Fruit fly (Drosophila melanogaster) whole organism, prepupa: ENCODE measurements around the gene CG7201.
A peak's percentile ranks its signal among the peaks of the same experiment; 100 is the strongest.

Experiments
- Blimp-1 ChIP-seq: fragments of 200-800 bp; sonication (Bioruptor generic); optimal IDR thresholded peaks from 3 replicates; lab custom pipeline; 2017; ENCODE audit warnings: missing biosample characterization, missing genetic modification characterization, mild to moderate bottlenecking, moderate library complexity, missing genetic modification reagents
- CG11762 ChIP-seq: fragments of 200-800 bp; sonication (Bioruptor generic); optimal IDR thresholded peaks from 3 replicates; lab custom pipeline; 2016; ENCODE audit warnings: missing biosample characterization, missing genetic modification characterization; ENCODE audit not compliant: insufficient read depth
- CG11902 ChIP-seq: fragments of 200-800 bp; sonication (Bioruptor generic); optimal IDR thresholded peaks from 3 replicates; lab custom pipeline; 2016; ENCODE audit warnings: missing biosample characterization, missing genetic modification characterization
- CG15336 ChIP-seq: fragments of 200-800 bp; sonication (Bioruptor generic); IDR thresholded peaks from 2 replicates; pipeline ENCODE4 v1.3.6; 2022; ENCODE audit warnings: missing biosample characterization, missing genetic modification characterization
- CG1621 ChIP-seq: fragments of 200-800 bp; sonication (Bioruptor generic); optimal IDR thresholded peaks from 3 replicates; lab custom pipeline; 2018; ENCODE audit warnings: missing biosample characterization, mild to moderate bottlenecking, missing genetic modification characterization
- CG16779 ChIP-seq: fragments of 200-800 bp; sonication (Bioruptor generic); optimal IDR thresholded peaks from 3 replicates; lab custom pipeline; 2017; ENCODE audit warnings: missing biosample characterization, mild to moderate bottlenecking, missing genetic modification characterization
- CG32006 ChIP-seq: fragments of 200-800 bp; sonication (Bioruptor generic); optimal IDR thresholded peaks from 3 replicates; lab custom pipeline; 2017; ENCODE audit warnings: missing biosample characterization, mild to moderate bottlenecking, missing genetic modification characterization
- CG34406 ChIP-seq: fragments of 200-800 bp; sonication (Bioruptor generic); optimal IDR thresholded peaks from 3 replicates; lab custom pipeline; 2016; ENCODE audit warnings: missing biosample characterization, missing genetic modification characterization
- CG3919 ChIP-seq: fragments of 200-800 bp; sonication (Bioruptor generic); optimal IDR thresholded peaks from 3 replicates; lab custom pipeline; 2016; ENCODE audit warnings: missing biosample characterization, missing genetic modification characterization
- CG4318 ChIP-seq: fragments of 200-800 bp; sonication (Bioruptor generic); optimal IDR thresholded peaks from 3 replicates; lab custom pipeline; 2017; ENCODE audit warnings: missing biosample characterization, mild to moderate bottlenecking, missing genetic modification characterization
- CG6163 ChIP-seq: fragments of 200-800 bp; sonication (Bioruptor generic); IDR thresholded peaks from 3 replicates; pipeline ENCODE4 v1.3.6; 2022; ENCODE audit warnings: missing biosample characterization, missing genetic modification characterization
- CG6276 ChIP-seq: fragments of 200-800 bp; sonication (Bioruptor generic); optimal IDR thresholded peaks from 2 replicates; lab custom pipeline; 2017; ENCODE audit warnings: missing biosample characterization, mild to moderate bottlenecking, missing genetic modification characterization
- CG6792 ChIP-seq: fragments of 200-800 bp; sonication (Bioruptor generic); optimal IDR thresholded peaks from 3 replicates; lab custom pipeline; 2016; ENCODE audit warnings: missing biosample characterization, missing genetic modification characterization
- CG6808 ChIP-seq: fragments of 200-800 bp; sonication (Bioruptor generic); optimal IDR thresholded peaks from 3 replicates; lab custom pipeline; 2017; ENCODE audit warnings: missing biosample characterization, missing genetic modification characterization, mild to moderate bottlenecking, moderate library complexity, missing genetic modification reagents
- CG6854 ChIP-seq: fragments of 200-800 bp; sonication (Bioruptor generic); optimal IDR thresholded peaks from 2 replicates; lab custom pipeline; 2017; ENCODE audit warnings: missing biosample characterization, mild to moderate bottlenecking, missing genetic modification characterization
- CG7368 ChIP-seq: fragments of 200-800 bp; sonication (Bioruptor generic); optimal IDR thresholded peaks from 3 replicates; lab custom pipeline; 2016; ENCODE audit warnings: missing biosample characterization, missing genetic modification characterization
- CG9139 ChIP-seq: fragments of 200-800 bp; sonication (Bioruptor generic); optimal IDR thresholded peaks from 3 replicates; lab custom pipeline; 2017; ENCODE audit warnings: missing biosample characterization, mild to moderate bottlenecking, missing genetic modification characterization
- Eip78C ChIP-seq: fragments of 200-800 bp; sonication (Bioruptor generic); peaks from one replicate; lab custom pipeline; 2016; ENCODE audit warnings: missing biosample characterization, missing genetic modification characterization
- Eip93F ChIP-seq: fragments of 200-800 bp; sonication (Bioruptor generic); optimal IDR thresholded peaks from 2 replicates; lab custom pipeline; 2016; ENCODE audit warnings: missing biosample characterization, mild to moderate bottlenecking, missing genetic modification characterization
- Ets21C ChIP-seq: fragments of 200-800 bp; sonication (Bioruptor generic); optimal IDR thresholded peaks from 3 replicates; lab custom pipeline; 2016; ENCODE audit warnings: missing biosample characterization, missing genetic modification characterization
- Ets96B ChIP-seq: fragments of 200-800 bp; optimal IDR thresholded peaks from 2 replicates; lab custom pipeline; 2019; ENCODE audit warnings: missing biosample characterization, mild to moderate bottlenecking, missing genetic modification characterization, moderate library complexity
- Hr38 ChIP-seq: sonication (Bioruptor generic); optimal IDR thresholded peaks from 2 replicates; lab custom pipeline; 2016; ENCODE audit warnings: missing biosample characterization, missing genetic modification characterization
- Hr39 ChIP-seq: fragments of 200-800 bp; sonication (Bioruptor generic); optimal IDR thresholded peaks from 2 replicates; lab custom pipeline; 2016; ENCODE audit warnings: missing biosample characterization, missing genetic modification characterization
- Hr4 ChIP-seq: fragments of 200-800 bp; sonication (Bioruptor generic); optimal IDR thresholded peaks from 3 replicates; lab custom pipeline; 2016; ENCODE audit warnings: missing biosample characterization, missing genetic modification characterization
- Lpt ChIP-seq: fragments of 200-800 bp; sonication (Bioruptor generic); optimal IDR thresholded peaks from 3 replicates; lab custom pipeline; 2016; ENCODE audit warnings: missing biosample characterization, missing genetic modification characterization
- Met ChIP-seq: fragments of 200-800 bp; sonication (Bioruptor generic); optimal IDR thresholded peaks from 3 replicates; lab custom pipeline; 2016; ENCODE audit warnings: missing biosample characterization, missing genetic modification characterization
- OdsH ChIP-seq: fragments of 200-800 bp; sonication (Bioruptor generic); optimal IDR thresholded peaks from 3 replicates; lab custom pipeline; 2016; ENCODE audit warnings: missing biosample characterization, missing genetic modification characterization
- Sox14 ChIP-seq: fragments of 200-800 bp; sonication (Bioruptor generic); optimal IDR thresholded peaks from 3 replicates; lab custom pipeline; 2016; ENCODE audit warnings: missing biosample characterization, missing genetic modification characterization
- Sox15 ChIP-seq: fragments of 200-800 bp; sonication (Bioruptor generic); optimal IDR thresholded peaks from 3 replicates; lab custom pipeline; 2016; ENCODE audit warnings: missing biosample characterization, missing genetic modification characterization
- achi ChIP-seq: fragments of 200-800 bp; sonication (Bioruptor generic); optimal IDR thresholded peaks from 3 replicates; lab custom pipeline; 2016; ENCODE audit warnings: missing biosample characterization, missing genetic modification characterization
- dac ChIP-seq: fragments of 200-800 bp; sonication (Bioruptor generic); optimal IDR thresholded peaks from 2 replicates; lab custom pipeline; 2017; ENCODE audit warnings: missing biosample characterization, mild to moderate bottlenecking, missing genetic modification characterization
- dsx ChIP-seq: fragments of 200-800 bp; optimal IDR thresholded peaks from 3 replicates; lab custom pipeline; 2019; ENCODE audit warnings: missing biosample characterization, mild to moderate bottlenecking, missing genetic modification characterization, moderate library complexity; ENCODE audit not compliant: poor library complexity, severe bottlenecking
- eg ChIP-seq: fragments of 200-800 bp; sonication (Bioruptor generic); IDR thresholded peaks from 3 replicates; pipeline ENCODE4 v1.3.6; 2022; ENCODE audit warnings: missing biosample characterization, missing genetic modification characterization
- esn ChIP-seq: fragments of 200-800 bp; sonication (Bioruptor generic); optimal IDR thresholded peaks from 2 replicates; lab custom pipeline; 2016; ENCODE audit warnings: missing biosample characterization, mild to moderate bottlenecking, missing genetic modification characterization, moderate library complexity
- fd59A ChIP-seq: fragments of 200-800 bp; sonication (Bioruptor generic); optimal IDR thresholded peaks from 2 replicates; lab custom pipeline; 2017; ENCODE audit warnings: missing biosample characterization, mild to moderate bottlenecking, missing genetic modification characterization, missing genetic modification reagents
- fd85E ChIP-seq: fragments of 200-800 bp; sonication (Bioruptor generic); optimal IDR thresholded peaks from 3 replicates; lab custom pipeline; 2016; ENCODE audit warnings: missing biosample characterization, missing genetic modification characterization
- fkh ChIP-seq: fragments of 200-800 bp; sonication (Bioruptor generic); optimal IDR thresholded peaks from 3 replicates; lab custom pipeline; 2017; ENCODE audit warnings: missing biosample characterization, mild to moderate bottlenecking, missing genetic modification characterization, moderate library complexity
- lz ChIP-seq: fragments of 200-800 bp; sonication (Bioruptor generic); optimal IDR thresholded peaks from 3 replicates; lab custom pipeline; 2016; ENCODE audit warnings: missing biosample characterization, missing genetic modification characterization
- pdm3 ChIP-seq: fragments of 200-800 bp; sonication (Bioruptor generic); optimal IDR thresholded peaks from 3 replicates; lab custom pipeline; 2016; ENCODE audit warnings: missing biosample characterization, missing genetic modification characterization
- spab ChIP-seq: fragments of 200-800 bp; sonication (Bioruptor generic); optimal IDR thresholded peaks from 2 replicates; lab custom pipeline; 2017; ENCODE audit warnings: missing biosample characterization, mild to moderate bottlenecking, missing genetic modification characterization, missing genetic modification reagents
- ss ChIP-seq, 2 experiments: fragments of 200-800 bp; sonication (Bioruptor generic); optimal IDR thresholded peaks; 2 replicates in 1 of 2; 3 replicates in 1 of 2; lab custom pipeline; 2017 to 2018; ENCODE audit warnings: mild to moderate bottlenecking in 2 of 2, missing biosample characterization in 2 of 2, missing genetic modification characterization in 2 of 2, moderate library complexity in 1 of 2
- svp ChIP-seq: fragments of 200-800 bp; sonication (Bioruptor generic); peaks from one replicate; lab custom pipeline; 2016; ENCODE audit warnings: missing biosample characterization, missing genetic modification characterization
- topi ChIP-seq: fragments of 200-800 bp; sonication (Bioruptor generic); optimal IDR thresholded peaks from 3 replicates; lab custom pipeline; 2016; ENCODE audit warnings: missing biosample characterization, missing genetic modification characterization
- vri ChIP-seq: fragments of 200-800 bp; sonication (Bioruptor generic); optimal IDR thresholded peaks from 3 replicates; lab custom pipeline; 2016; ENCODE audit warnings: missing biosample characterization, mild to moderate bottlenecking, missing genetic modification characterization

CG7201 gene

DNA sequence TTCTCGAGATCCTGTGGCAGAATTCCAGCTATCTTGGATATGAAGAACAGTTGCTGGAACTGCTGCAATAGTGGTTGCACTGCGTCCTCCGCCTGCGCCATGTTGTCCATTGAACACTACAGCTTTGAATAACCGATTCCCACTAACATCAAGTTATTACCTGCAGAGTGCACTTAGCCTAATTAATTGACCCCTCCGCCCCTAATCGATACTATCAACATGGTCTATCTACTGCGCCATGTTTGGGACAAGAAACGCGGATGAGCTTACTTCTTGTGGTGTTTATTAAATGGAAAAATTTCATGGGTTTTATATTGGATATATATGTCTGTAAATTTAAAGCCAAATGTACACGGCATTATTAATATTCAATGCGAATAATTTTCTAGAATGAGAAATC, 11.8 kb upstream of the CG7201 start, which contains the start of gene Gr66a:
Gene Gr66a, minus strand, starts transcription at position 101 of the 400 bp plus-strand sequence.
- TF ChIP-seq Hr39 (GFP tag; lab: Kevin White, UChicago), result no peak
- TF ChIP-seq CG11902 (GFP tag; lab: Kevin White, UChicago), result no peak
- no peak for TF ChIP-seq CG15336 (GFP tag; lab: Robert Waterston, UW)
- no peak for TF ChIP-seq svp (GFP tag; lab: Kevin White, UChicago)
- TF ChIP-seq CG9139 (GFP tag; lab: Kevin White, UChicago), result no peak
- TF ChIP-seq dsx, result no peak

DNA sequence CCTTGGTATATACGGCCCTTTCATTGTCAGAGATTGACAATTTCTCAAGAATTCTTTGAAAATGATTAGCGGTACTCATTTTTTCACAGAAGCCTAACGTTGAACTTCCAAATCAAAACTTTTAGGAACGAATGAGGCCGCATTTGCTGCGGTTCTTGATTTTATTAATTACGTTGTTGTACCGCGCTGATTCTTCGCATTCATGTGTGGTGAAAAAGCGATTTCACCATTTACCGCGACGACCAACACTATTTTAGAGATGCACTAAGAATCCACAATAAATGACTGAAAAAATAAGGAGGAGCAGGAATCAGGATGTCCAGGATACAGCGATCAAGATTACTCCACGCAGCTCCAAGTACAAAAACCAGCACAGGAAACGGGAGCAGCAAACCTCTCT, 8.8 kb upstream of the CG7201 start, which contains the start of the genes CG7194 and Sbp2:
Gene CG7194, minus strand, starts transcription at position 148 of the 400 bp plus-strand sequence.
Gene Sbp2, plus strand, starts transcription at position 246 of the 400 bp plus-strand sequence.
- TF ChIP-seq CG34406 (GFP tag; lab: Kevin White, UChicago), result no peak
- peak; percentile 45 for TF ChIP-seq dsx
- TF ChIP-seq Hr4 (GFP tag; lab: Kevin White, UChicago), result no peak
- peak; percentile 37 for TF ChIP-seq esn (GFP tag; lab: Kevin White, UChicago)
- TF ChIP-seq CG7368 (GFP tag; lab: Kevin White, UChicago), result no peak
- TF ChIP-seq vri (GFP tag; lab: Kevin White, UChicago), result no peak
- peak; percentile 75 for TF ChIP-seq Sox14 (GFP tag; lab: Kevin White, UChicago)
- TF ChIP-seq ss (GFP tag; optimal IDR thresholded peaks at IDR 0.05; lab: Kevin White, UChicago), result peak in 1 of 2 experiments; percentile 43
- TF ChIP-seq svp (GFP tag; lab: Kevin White, UChicago), result no peak
- TF ChIP-seq Sox15 (GFP tag; lab: Kevin White, UChicago), result no peak
- no peak for TF ChIP-seq CG11902 (GFP tag; lab: Kevin White, UChicago)
- TF ChIP-seq CG6792 (GFP tag; lab: Kevin White, UChicago), result no peak
- TF ChIP-seq Eip78C (GFP tag; lab: Kevin White, UChicago), result peak; percentile 49
- peak; percentile 2 for TF ChIP-seq topi (GFP tag; lab: Kevin White, UChicago)
- no peak for TF ChIP-seq CG6276
- peak; percentile 9 for TF ChIP-seq CG6854 (GFP tag; lab: Kevin White, UChicago)
- TF ChIP-seq dac, result no peak
- TF ChIP-seq OdsH (GFP tag; lab: Kevin White, UChicago), result no peak
- TF ChIP-seq fkh, result no peak
- TF ChIP-seq fd85E (GFP tag; lab: Kevin White, UChicago), result no peak
- TF ChIP-seq, all 60 proteins: peak for 7

- TF ChIP-seq Met (GFP tag; lab: Kevin White, UChicago) (no peak), CG6163 (GFP tag; lab: Robert Waterston, UW) (no peak; the same call in 1 of the 3 replicates), Hr39 (GFP tag; lab: Kevin White, UChicago) (peak; percentile 72), CG16779 (tag; lab: Kevin White, UChicago) (no peak), dac (peak; percentile 21), achi (GFP tag; lab: Kevin White, UChicago) (peak; percentile 74), Ets96B (peak; percentile 63), Sox15 (GFP tag; lab: Kevin White, UChicago) (peak; percentile 59), Eip93F (GFP tag; lab: Kevin White, UChicago) (peak; percentile 58), CG1621 (tag; lab: Kevin White, UChicago) (no peak), Blimp-1 (GFP tag; lab: Kevin White, UChicago) (no peak), CG6792 (GFP tag; lab: Kevin White, UChicago) (peak; percentile 72), Hr38 (GFP tag; lab: Kevin White, UChicago) (no peak), CG11762 (GFP tag; lab: Kevin White, UChicago) (peak; percentile 67), CG4318 (GFP tag; lab: Kevin White, UChicago) (no peak), CG6808 (GFP tag; lab: Kevin White, UChicago) (peak; percentile 20), CG3919 (peak; percentile 80), fkh (peak; percentile 92), pdm3 (GFP tag; lab: Kevin White, UChicago) (no peak), CG34406 (GFP tag; lab: Kevin White, UChicago) (peak; percentile 75), eg (no peak; the same call in 1 of the 3 replicates), lz (GFP tag; lab: Kevin White, UChicago) (peak; percentile 79), svp (GFP tag; lab: Kevin White, UChicago) (no peak), CG32006 (GFP tag; lab: Kevin White, UChicago) (no peak), ss (GFP tag; optimal IDR thresholded peaks at IDR 0.05; lab: Kevin White, UChicago) (peak in 1 of 2 experiments; percentile 40), esn (GFP tag; lab: Kevin White, UChicago) (peak; percentile 83), spab (GFP tag; lab: Kevin White, UChicago) (no peak), Lpt (GFP tag; lab: Kevin White, UChicago) (peak; percentile 39), fd59A (peak; percentile 17), Ets21C (no peak)
These were observed 4.3 kb upstream of the CG7201 start, which contains the start of the genes Arl5 and CG13671 for dm6 chr3L:8299224-8300130. TSS of gene Arl5 (minus strand) at chr3L:8299839. TSS of gene CG13671 (plus strand) at chr3L:8300064.
